Worm (Caenorhabditis elegans) whole organism, L3 larva: ENCODE data around the gene prk-2.

Experiments used
- R02D3.7 ChIP-seq: fragments of 150-350 bp; optimal IDR thresholded peaks from 2 replicates; lab custom pipeline; 2014; ENCODE audit warnings: missing biosample characterization, missing genetic modification characterization
- ama-1 ChIP-seq: fragments of 150-350 bp; optimal IDR thresholded peaks from 2 replicates; lab custom pipeline; 2018
- ceh-16 ChIP-seq: sonication (generic microtip); optimal IDR thresholded peaks from 2 replicates; lab custom pipeline; 2017; ENCODE audit warnings: missing biosample characterization, missing genetic modification characterization
- ceh-28 ChIP-seq: fragments of 150-350 bp; optimal IDR thresholded peaks from 2 replicates; lab custom pipeline; 2014; ENCODE audit warnings: missing biosample characterization, missing genetic modification reagents, missing genetic modification characterization
- ceh-9 ChIP-seq: sonication (generic microtip); optimal IDR thresholded peaks from 2 replicates; lab custom pipeline; 2018; ENCODE audit warnings: missing biosample characterization, missing genetic modification characterization
- daf-12 ChIP-seq: fragments of 150-350 bp; optimal IDR thresholded peaks from 2 replicates; lab custom pipeline; 2014; ENCODE audit warnings: missing biosample characterization, missing genetic modification reagents, missing genetic modification characterization
- egl-5 ChIP-seq: fragments of 150-350 bp; optimal IDR thresholded peaks from 2 replicates; lab custom pipeline; 2017; ENCODE audit warnings: missing biosample characterization, missing genetic modification reagents, missing genetic modification characterization, inconsistent platforms
- elt-1 ChIP-seq: fragments of 150-350 bp; optimal IDR thresholded peaks from 2 replicates; lab custom pipeline; 2014; ENCODE audit warnings: missing biosample characterization, missing genetic modification characterization
- elt-2 ChIP-seq: sonication (generic microtip); optimal IDR thresholded peaks from 2 replicates; lab custom pipeline; 2016; ENCODE audit warnings: missing genetic modification reagents, mild to moderate bottlenecking, missing genetic modification characterization, missing compliant biosample characterization
- elt-3 ChIP-seq, 3 experiments: fragments of 150-350 bp in 1 of 3; sonication (generic microtip) in 2 of 3; optimal IDR thresholded peaks; 2 replicates in 2 of 3; 4 replicates in 1 of 3; lab custom pipeline; 2014 to 2017; ENCODE audit warnings: missing biosample characterization in 3 of 3, missing genetic modification characterization in 3 of 3
- eor-1 ChIP-seq, 2 experiments: fragments of 150-350 bp; optimal IDR thresholded peaks; 2 replicates each; lab custom pipeline; 2014 to 2018; ENCODE audit warnings: missing biosample characterization in 2 of 2, missing genetic modification characterization in 2 of 2
- fkh-10 ChIP-seq: sonication (generic microtip); optimal IDR thresholded peaks from 2 replicates; lab custom pipeline; 2017; ENCODE audit warnings: missing biosample characterization, missing genetic modification reagents, missing genetic modification characterization
- jun-1 ChIP-seq: fragments of 150-350 bp; optimal IDR thresholded peaks from 2 replicates; lab custom pipeline; 2014; ENCODE audit warnings: missing biosample characterization, missing genetic modification reagents, missing genetic modification characterization
- lin-15B ChIP-seq: fragments of 150-350 bp; optimal IDR thresholded peaks from 2 replicates; lab custom pipeline; 2014; ENCODE audit warnings: missing biosample characterization, missing genetic modification characterization
- lin-39 ChIP-seq: fragments of 150-350 bp; optimal IDR thresholded peaks from 2 replicates; lab custom pipeline; 2018; ENCODE audit warnings: missing biosample characterization, missing genetic modification reagents, missing genetic modification characterization
- lsy-12 ChIP-seq: sonication (generic microtip); optimal IDR thresholded peaks from 2 replicates; lab custom pipeline; 2016; ENCODE audit warnings: mild to moderate bottlenecking, missing genetic modification characterization, missing compliant biosample characterization
- mml-1 ChIP-seq: fragments of 150-350 bp; sonication (generic microtip); optimal IDR thresholded peaks from 3 replicates; lab custom pipeline; 2014; ENCODE audit warnings: missing biosample characterization, missing genetic modification characterization
- nfya-1 ChIP-seq: sonication (generic microtip); optimal IDR thresholded peaks from 2 replicates; lab custom pipeline; 2017; ENCODE audit warnings: missing genetic modification characterization, mild to moderate bottlenecking, missing compliant biosample characterization, antibody characterized with exemption, moderate library complexity; ENCODE audit not compliant: insufficient read depth
- nhr-11 ChIP-seq: fragments of 150-350 bp; optimal IDR thresholded peaks from 2 replicates; lab custom pipeline; 2014; ENCODE audit warnings: missing biosample characterization, missing genetic modification characterization
- nhr-12 ChIP-seq: fragments of 150-350 bp; optimal IDR thresholded peaks from 2 replicates; lab custom pipeline; 2014; ENCODE audit warnings: missing biosample characterization, missing genetic modification characterization
- nhr-237 ChIP-seq: fragments of 150-350 bp; optimal IDR thresholded peaks from 2 replicates; lab custom pipeline; 2014; ENCODE audit warnings: missing biosample characterization, missing genetic modification characterization
- nhr-25 ChIP-seq: sonication (generic microtip); optimal IDR thresholded peaks from 2 replicates; lab custom pipeline; 2017; ENCODE audit warnings: missing biosample characterization, missing genetic modification characterization
- nhr-28 ChIP-seq: fragments of 150-350 bp; optimal IDR thresholded peaks from 2 replicates; lab custom pipeline; 2014; ENCODE audit warnings: missing biosample characterization, missing genetic modification characterization
- nhr-43 ChIP-seq: sonication (generic microtip); optimal IDR thresholded peaks from 2 replicates; lab custom pipeline; 2016; ENCODE audit warnings: mild to moderate bottlenecking, missing genetic modification characterization, missing compliant biosample characterization; ENCODE audit not compliant: poor library complexity, severe bottlenecking
- nhr-76 ChIP-seq: fragments of 150-350 bp; sonication (generic microtip); optimal IDR thresholded peaks from 5 replicates; lab custom pipeline; 2014; ENCODE audit warnings: missing biosample characterization, missing genetic modification characterization
- pha-4 ChIP-seq: fragments of 150-350 bp; optimal IDR thresholded peaks from 2 replicates; lab custom pipeline; 2014; ENCODE audit warnings: missing biosample characterization, missing genetic modification reagents, missing genetic modification characterization
- pqm-1 ChIP-seq: fragments of 150-350 bp; optimal IDR thresholded peaks from 2 replicates; lab custom pipeline; 2017; ENCODE audit warnings: missing biosample characterization, missing genetic modification characterization, inconsistent platforms
- sea-2 ChIP-seq: fragments of 150-350 bp; sonication (generic microtip); optimal IDR thresholded peaks from 4 replicates; lab custom pipeline; 2014; ENCODE audit warnings: missing biosample characterization, missing genetic modification reagents, missing genetic modification characterization
- snpc-4 ChIP-seq: fragments of 150-350 bp; optimal IDR thresholded peaks from 2 replicates; lab custom pipeline; 2014; ENCODE audit warnings: missing biosample characterization, missing genetic modification characterization
- unc-39 ChIP-seq: sonication (generic microtip); optimal IDR thresholded peaks from 4 replicates; lab custom pipeline; 2017; ENCODE audit warnings: missing biosample characterization, missing genetic modification characterization
- ztf-11 ChIP-seq: fragments of 150-350 bp; optimal IDR thresholded peaks from 2 replicates; lab custom pipeline; 2014; ENCODE audit warnings: missing biosample characterization, missing genetic modification characterization
- ztf-4 ChIP-seq: fragments of 150-350 bp; optimal IDR thresholded peaks from 2 replicates; lab custom pipeline; 2014; ENCODE audit warnings: missing biosample characterization, missing genetic modification characterization

The prk-2 gene

DNA sequence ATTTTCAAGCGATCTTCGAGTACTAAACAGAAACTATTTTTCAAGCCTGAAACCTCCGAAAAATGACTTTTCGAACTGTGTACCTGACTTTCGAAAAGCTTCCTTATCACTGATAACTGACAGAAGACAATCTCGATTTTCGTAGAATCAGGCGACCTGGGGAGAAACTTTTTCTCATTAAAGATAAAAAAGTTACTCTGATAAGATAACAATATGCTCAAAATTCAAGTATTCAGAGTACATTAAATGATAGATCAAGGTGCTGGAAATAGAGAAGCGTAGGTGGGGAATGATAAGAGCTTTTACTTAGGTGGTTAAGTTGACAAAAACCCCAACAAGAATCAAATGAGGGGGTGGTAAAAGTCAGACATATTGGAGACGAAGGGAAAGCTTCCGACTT, at the start of gene prk-2:
prk-2 (minus strand) TSS at position 156 of the 400 bp plus-strand sequence.
- TF ChIP-seq ama-1 (lab: Kevin White, UChicago) (no peak), jun-1 (tag; lab: Kevin White, UChicago) (peak; percentile 19), nhr-11 (tag; lab: Kevin White, UChicago) (no peak), fkh-10 (GFP tag; lab: Kevin White, UChicago) (no peak), nhr-43 (no peak), elt-2 (tag; lab: Kevin White, UChicago) (peak; percentile 93), pqm-1 (tag; lab: Kevin White, UChicago) (peak; percentile 93), nhr-76 (tag; lab: Kevin White, UChicago) (no peak), nhr-12 (tag; lab: Kevin White, UChicago) (no peak), nhr-25 (tag; lab: Kevin White, UChicago) (no peak), ceh-28 (tag; lab: Kevin White, UChicago) (peak; percentile 8), nhr-237 (tag; lab: Kevin White, UChicago) (no peak), pha-4 (tag; lab: Kevin White, UChicago) (peak; percentile 3), elt-3 (tag; optimal IDR thresholded peaks at IDR 0.05; lab: Kevin White, UChicago) (peak in 1 of 3 experiments; percentile 65), R02D3.7 (no peak)

DNA sequence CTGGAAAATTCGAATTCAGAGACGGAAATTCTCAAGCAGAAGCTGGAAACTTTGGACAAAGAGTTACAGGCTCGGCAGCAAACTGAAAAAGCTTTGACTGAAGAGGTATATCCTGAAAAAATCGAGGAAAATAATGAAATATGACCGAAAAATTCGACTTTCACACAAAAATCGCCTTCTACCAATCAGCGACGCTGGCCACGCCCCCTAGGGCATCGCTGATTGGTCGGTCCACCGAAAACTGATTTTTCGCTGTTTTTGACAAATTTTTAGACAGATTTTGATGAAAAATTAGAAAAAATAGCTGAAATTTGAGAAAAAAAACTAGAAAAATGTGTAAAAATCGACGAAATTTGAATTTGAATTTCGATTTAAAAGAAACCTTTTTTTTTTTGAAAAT, 48.9 kb upstream of the prk-2 start:
- TF ChIP-seq elt-2 (tag; lab: Kevin White, UChicago) (no peak), lsy-12 (tag; lab: Kevin White, UChicago) (no peak), pha-4 (tag; lab: Kevin White, UChicago) (no peak), nfya-1 (peak; percentile 97)

DNA sequence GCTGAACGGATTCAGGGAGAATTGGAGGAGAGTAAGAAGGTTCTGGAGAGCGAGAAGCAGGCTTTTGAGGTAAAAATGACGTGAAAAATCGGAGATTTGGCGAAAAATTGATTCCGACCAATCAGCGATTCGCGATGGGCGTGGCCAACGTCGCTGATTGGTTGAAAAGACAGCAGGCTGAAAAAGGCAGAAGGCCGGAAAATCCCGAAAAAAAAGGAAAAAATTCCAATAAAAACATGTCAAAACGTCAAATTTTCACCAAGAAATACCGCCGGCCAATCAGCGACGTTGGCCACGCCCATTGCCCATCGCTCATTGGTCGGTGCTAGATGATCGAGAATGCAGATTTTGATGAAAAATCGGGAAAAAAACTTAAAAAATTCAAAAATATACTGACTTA, 47.4 kb upstream of the prk-2 start:
- TF ChIP-seq egl-5, result no peak
- no peak for TF ChIP-seq lin-39 (tag; lab: Kevin White, UChicago)
- TF ChIP-seq nfya-1, result peak; percentile 87
- no peak for TF ChIP-seq mml-1
- TF ChIP-seq ztf-11 (tag; lab: Kevin White, UChicago), result no peak

DNA sequence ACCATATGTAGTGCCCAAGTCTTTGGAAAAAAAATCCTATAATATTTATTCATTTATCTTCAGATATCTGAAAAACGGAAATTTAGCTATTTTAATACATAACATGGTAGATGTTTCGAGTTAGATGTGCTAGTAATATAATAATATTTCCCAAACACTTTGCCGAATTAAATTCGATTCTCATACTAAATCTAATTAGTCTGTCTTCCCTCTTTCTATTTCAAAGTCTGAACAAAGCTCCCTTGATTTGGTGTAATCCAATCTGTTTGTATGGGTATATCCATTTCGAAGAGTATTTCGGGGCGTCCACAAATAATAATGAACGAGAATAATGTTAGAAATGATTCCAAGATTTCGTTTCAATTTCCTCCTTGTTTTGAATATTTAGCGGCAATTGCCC, 44.4 kb upstream of the prk-2 start:
- TF ChIP-seq eor-1 (tag; optimal IDR thresholded peaks at IDR 0.05; lab: Kevin White, UChicago), result no peak
- TF ChIP-seq daf-12 (tag; lab: Kevin White, UChicago), result no peak
- TF ChIP-seq ztf-4 (tag; lab: Kevin White, UChicago), result no peak
- TF ChIP-seq egl-5, result no peak
- no peak for TF ChIP-seq nhr-28 (tag; lab: Kevin White, UChicago)
- no peak for TF ChIP-seq lin-39 (tag; lab: Kevin White, UChicago)
- no peak for TF ChIP-seq ceh-16
- no peak for TF ChIP-seq elt-1 (tag; lab: Kevin White, UChicago)
- no peak for TF ChIP-seq ceh-9 (tag; lab: Kevin White, UChicago)
- TF ChIP-seq fkh-10 (GFP tag; lab: Kevin White, UChicago), result no peak
- TF ChIP-seq nhr-12 (tag; lab: Kevin White, UChicago), result no peak
- TF ChIP-seq, all 47 proteins: peak for 0

DNA sequence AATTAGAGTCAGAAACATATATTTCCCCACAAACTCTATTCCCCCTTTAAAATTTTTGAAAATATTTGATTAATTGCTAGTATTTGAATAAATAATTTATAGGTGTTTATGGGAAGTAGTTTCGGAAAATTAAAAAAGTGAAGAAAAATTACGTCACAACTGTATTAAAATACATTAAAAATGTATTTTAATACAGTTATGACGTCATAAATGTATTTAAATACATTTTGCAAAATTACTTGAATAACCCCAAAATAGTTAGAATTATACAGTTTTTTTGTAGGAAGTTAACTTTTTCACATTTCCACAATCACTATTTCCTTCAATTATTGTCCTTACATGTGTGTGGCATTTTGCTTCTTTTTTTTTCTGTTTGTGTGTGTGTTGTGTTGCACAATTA, 43.4 kb upstream of the prk-2 start:
- TF ChIP-seq nhr-237 (tag; lab: Kevin White, UChicago) (no peak), lin-15B (tag; lab: Kevin White, UChicago) (no peak), ceh-16 (no peak), unc-39 (tag; lab: Kevin White, UChicago) (no peak), sea-2 (GFP tag; lab: Kevin White, UChicago) (no peak), fkh-10 (GFP tag; lab: Kevin White, UChicago) (no peak), snpc-4 (no peak)

DNA sequence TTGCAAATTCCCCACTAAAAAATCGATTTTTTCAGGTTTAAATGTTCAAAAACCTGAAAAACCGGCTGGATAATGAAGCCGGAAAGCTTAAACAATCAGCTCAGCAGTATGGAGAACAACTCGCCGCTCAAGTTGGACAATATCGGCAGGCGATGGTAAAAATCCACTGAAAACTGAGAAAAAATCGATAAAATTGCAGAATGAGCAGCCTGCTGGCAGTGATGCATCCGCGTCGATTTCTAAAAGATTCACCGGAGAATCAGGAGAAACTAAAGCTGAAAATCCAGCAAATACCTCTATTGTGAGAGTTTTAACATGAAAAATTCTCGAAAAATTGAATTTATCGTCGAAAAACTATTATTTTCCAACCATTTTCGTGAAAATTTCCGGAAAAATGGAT, 35.5 kb upstream of the prk-2 start, which contains the start of gene golg-4:
golg-4 (plus strand) TSS at position 34 of the 400 bp plus-strand sequence.
- TF ChIP-seq ama-1 (lab: Kevin White, UChicago) (peak; percentile 54), nfya-1 (no peak)
